Fruit fly (Drosophila melanogaster) whole organism, pupa: Measurements from ENCODE around the gene Pex11c.
A peak's percentile ranks its signal among the peaks of the same experiment; 100 is the strongest.

Source experiments
- CG12605 ChIP-seq: fragments of 200-800 bp; sonication (Bioruptor generic); IDR thresholded peaks from 2 replicates; pipeline ENCODE4 v1.3.6; 2022; ENCODE audit warnings: missing biosample characterization, missing genetic modification characterization
- CG32121 ChIP-seq: fragments of 200-800 bp; sonication (Bioruptor generic); IDR thresholded peaks from 2 replicates; pipeline ENCODE4 v1.3.6; 2022; ENCODE audit warnings: missing biosample characterization, missing genetic modification characterization
- CG4496 ChIP-seq: fragments of 200-800 bp; sonication (Bioruptor generic); IDR thresholded peaks from 3 replicates; pipeline ENCODE4 v1.3.6; 2022; ENCODE audit warnings: missing biosample characterization, missing genetic modification characterization
- CG8159 ChIP-seq: fragments of 200-800 bp; sonication (Bioruptor generic); optimal IDR thresholded peaks from 3 replicates; lab custom pipeline; 2018; ENCODE audit warnings: missing biosample characterization, mild to moderate bottlenecking, missing genetic modification characterization, moderate library complexity
- CG9948 ChIP-seq: fragments of 200-800 bp; sonication (Bioruptor generic); optimal IDR thresholded peaks from 2 replicates; lab custom pipeline; 2018; ENCODE audit warnings: missing biosample characterization, mild to moderate bottlenecking, missing genetic modification characterization, moderate library complexity
- D1 ChIP-seq: fragments of 200-800 bp; sonication (Bioruptor generic); optimal IDR thresholded peaks from 2 replicates; lab custom pipeline; 2018; ENCODE audit warnings: missing biosample characterization, mild to moderate bottlenecking, missing genetic modification characterization, moderate library complexity
- EcR ChIP-seq: fragments of 200-800 bp; sonication (Bioruptor generic); optimal IDR thresholded peaks from 3 replicates; lab custom pipeline; 2019; ENCODE audit warnings: missing biosample characterization, missing genetic modification characterization, mild to moderate bottlenecking, moderate library complexity, missing genetic modification reagents
- Snoo ChIP-seq: fragments of 200-800 bp; sonication (Bioruptor generic); optimal IDR thresholded peaks from 3 replicates; lab custom pipeline; 2017; ENCODE audit warnings: missing biosample characterization, mild to moderate bottlenecking, missing genetic modification characterization, inconsistent platforms

- peak; percentile 88 for TF ChIP-seq EcR
- peak; percentile 16; the same call in 1 of the 3 replicates for TF ChIP-seq CG4496 (GFP tag; lab: Robert Waterston, UW)
- no peak for TF ChIP-seq CG32121
- TF ChIP-seq D1: no peak
- TF ChIP-seq CG12605: no peak
- no peak for TF ChIP-seq CG8159 (tag; lab: Kevin White, UChicago)
- TF ChIP-seq CG9948: no peak
- TF ChIP-seq Snoo (tag; lab: Kevin White, UChicago): no peak
Observed at dm6 chr3R:23220239-23221002, 37.7 kb upstream of the Pex11c start.
